Worm (Caenorhabditis elegans): ENCODE results near the gene ubc-24.
A peak's percentile ranks its signal among the peaks of the same experiment; 100 is the strongest.

DNA sequence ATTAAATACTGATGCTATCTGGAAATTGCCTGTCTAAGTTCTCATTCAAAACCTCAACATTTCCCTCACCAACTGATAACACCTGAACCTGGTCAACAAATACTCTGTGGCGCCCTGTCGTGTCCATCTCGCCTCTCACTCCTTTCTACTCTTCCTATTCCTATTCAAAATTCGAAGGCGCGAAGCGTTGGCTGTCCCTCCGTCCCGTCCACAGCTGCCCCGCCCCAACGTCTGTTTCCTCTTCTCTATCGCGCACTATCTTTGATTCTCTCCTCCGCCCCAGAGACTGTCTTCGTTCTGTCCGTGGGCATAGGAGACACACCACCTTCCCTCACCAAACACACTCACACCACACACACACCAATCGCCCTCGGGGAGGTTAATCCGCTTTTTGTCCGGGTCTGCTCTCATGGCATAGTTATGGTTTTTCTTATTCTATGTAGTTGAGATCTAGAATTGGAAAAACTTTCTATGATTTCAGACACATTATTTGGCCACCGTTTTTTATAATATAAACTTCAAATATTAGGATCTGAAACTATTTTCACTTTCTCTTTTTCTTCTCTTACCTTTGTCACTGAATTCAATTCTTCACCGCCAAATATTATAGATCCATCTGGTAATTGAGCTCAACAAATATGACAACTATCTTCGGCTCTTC lies 6.8 kb downstream of the ubc-24 start, which contains the start of gene efl-3:
- no peak for TF ChIP-seq F26F4.8 (GFP tag; conservative IDR thresholded peaks at IDR 0.05)
- no peak for TF ChIP-seq dmd-9 (GFP tag; IDR thresholded peaks at IDR 0.05)
- TF ChIP-seq nhr-10 (tag; optimal IDR thresholded peaks at IDR 0.05) = no peak
- TF ChIP-seq php-3 (GFP tag; IDR thresholded peaks at IDR 0.05) = 0 out of 2 replicates have a peak, but pooled peaks have one; percentile 23
- TF ChIP-seq nhr-11 (tag; optimal IDR thresholded peaks at IDR 0.05) = no peak
- no peak for TF ChIP-seq lir-3 (tag; optimal IDR thresholded peaks at IDR 0.05)
- no peak for TF ChIP-seq F44E2.7 (GFP tag; IDR thresholded peaks at IDR 0.05)
- no peak for TF ChIP-seq mxl-2 (GFP tag; conservative IDR thresholded peaks at IDR 0.05)
- TF ChIP-seq snpc-4 (tag; optimal IDR thresholded peaks at IDR 0.05) = no peak
- no peak for TF ChIP-seq nhr-237 (tag; optimal IDR thresholded peaks at IDR 0.05)
- no peak for TF ChIP-seq aly-2 (tag; optimal IDR thresholded peaks at IDR 0.05)
- no peak for TF ChIP-seq ama-1 (optimal IDR thresholded peaks at IDR 0.05)
- TF ChIP-seq unc-130 (GFP tag; optimal IDR thresholded peaks at IDR 0.05) = no peak
- no peak for TF ChIP-seq nhr-76 (tag; optimal IDR thresholded peaks at IDR 0.05)

Measured in whole organism, L4 larva.